Fruit fly (Drosophila melanogaster) whole organism, embryonic: ENCODE data around the gene esc.

Experiments
- Asciz ChIP-seq: fragments of 200-800 bp; sonication (Bioruptor generic); optimal IDR thresholded peaks from 2 replicates; lab custom pipeline; 2017; ENCODE audit warnings: missing biosample characterization, mild to moderate bottlenecking, missing genetic modification characterization, missing genetic modification reagents
- Atf-2 ChIP-seq: fragments of 200-800 bp; sonication (Bioruptor generic); optimal IDR thresholded peaks from 2 replicates; lab custom pipeline; 2016; ENCODE audit warnings: missing biosample characterization, missing genetic modification characterization
- BEAF-32 ChIP-seq: fragments of 200-800 bp; sonication (Bioruptor generic); optimal IDR thresholded peaks from 3 replicates; lab custom pipeline; 2017; ENCODE audit warnings: missing biosample characterization, missing genetic modification characterization, mild to moderate bottlenecking, moderate library complexity, missing genetic modification reagents
- Bgb ChIP-seq: fragments of 200-800 bp; sonication (Bioruptor generic); IDR thresholded peaks from 2 replicates; pipeline ENCODE4 v1.3.6; 2022; ENCODE audit warnings: missing biosample characterization, missing genetic modification characterization; ENCODE audit not compliant: partially characterized antibody
- CG10654 ChIP-seq: fragments of 200-800 bp; sonication (Bioruptor generic); optimal IDR thresholded peaks from 2 replicates; lab custom pipeline; 2016; ENCODE audit warnings: missing biosample characterization, missing genetic modification characterization
- CG10959 ChIP-seq: fragments of 200-800 bp; sonication (Bioruptor generic); IDR thresholded peaks from 2 replicates; pipeline ENCODE4 v1.3.6; 2022; ENCODE audit warnings: missing biosample characterization, missing genetic modification characterization
- CG11456 ChIP-seq: fragments of 200-800 bp; sonication (Bioruptor generic); IDR thresholded peaks from 3 replicates; pipeline ENCODE4 v1.3.6; 2022; ENCODE audit warnings: missing biosample characterization, missing genetic modification characterization
- CG11560 ChIP-seq: fragments of 200-800 bp; sonication (Bioruptor generic); IDR thresholded peaks from 3 replicates; pipeline ENCODE4 v1.3.6; 2022; ENCODE audit warnings: missing biosample characterization, missing genetic modification characterization
- CG12236 ChIP-seq: fragments of 200-800 bp; sonication (Bioruptor generic); optimal IDR thresholded peaks from 2 replicates; lab custom pipeline; 2016; ENCODE audit warnings: missing biosample characterization, missing genetic modification characterization
- CG12391 ChIP-seq: fragments of 200-800 bp; sonication (Bioruptor generic); optimal IDR thresholded peaks from 3 replicates; lab custom pipeline; 2018; ENCODE audit warnings: missing biosample characterization, mild to moderate bottlenecking, missing genetic modification characterization, moderate library complexity
- CG13296 ChIP-seq: fragments of 200-800 bp; sonication (Bioruptor generic); optimal IDR thresholded peaks from 3 replicates; lab custom pipeline; 2018; ENCODE audit warnings: missing biosample characterization, mild to moderate bottlenecking, missing genetic modification characterization
- CG13894 ChIP-seq: fragments of 200-800 bp; sonication (Bioruptor generic); optimal IDR thresholded peaks from 3 replicates; lab custom pipeline; 2018; ENCODE audit warnings: missing biosample characterization, mild to moderate bottlenecking, missing genetic modification characterization, moderate library complexity
- CG14860 ChIP-seq: fragments of 200-800 bp; sonication (Bioruptor generic); IDR thresholded peaks from 3 replicates; pipeline ENCODE4 v1.3.6; 2022; ENCODE audit warnings: missing biosample characterization, missing genetic modification characterization; ENCODE audit not compliant: partially characterized antibody
- CG17186 ChIP-seq: fragments of 200-800 bp; sonication (Bioruptor generic); optimal IDR thresholded peaks from 3 replicates; lab custom pipeline; 2017; ENCODE audit warnings: missing biosample characterization, missing genetic modification reagents, missing genetic modification characterization
- CG2712 ChIP-seq: fragments of 200-800 bp; optimal IDR thresholded peaks from 3 replicates; lab custom pipeline; 2019; ENCODE audit warnings: missing biosample characterization, mild to moderate bottlenecking, missing genetic modification characterization, moderate library complexity
- CG31224 ChIP-seq: fragments of 200-800 bp; sonication (Bioruptor generic); IDR thresholded peaks from 2 replicates; pipeline ENCODE4 v1.3.6; 2022; ENCODE audit warnings: missing biosample characterization, missing genetic modification characterization
- CG31441 ChIP-seq: fragments of 200-800 bp; sonication (Bioruptor generic); IDR thresholded peaks from 2 replicates; pipeline ENCODE4 v1.3.6; 2022; ENCODE audit warnings: missing biosample characterization, missing genetic modification characterization
- CG3281 ChIP-seq: fragments of 200-800 bp; sonication (Bioruptor generic); optimal IDR thresholded peaks from 3 replicates; lab custom pipeline; 2017; ENCODE audit warnings: missing biosample characterization, mild to moderate bottlenecking, missing genetic modification characterization
- CG33557 ChIP-seq: fragments of 200-800 bp; sonication (Bioruptor generic); optimal IDR thresholded peaks from 2 replicates; lab custom pipeline; 2019; ENCODE audit warnings: missing biosample characterization, mild to moderate bottlenecking, missing genetic modification characterization, moderate library complexity
- CG34422 ChIP-seq: fragments of 200-800 bp; sonication (Bioruptor generic); IDR thresholded peaks from 3 replicates; pipeline ENCODE4 v1.3.6; 2022; ENCODE audit warnings: missing biosample characterization, missing genetic modification characterization
- CG6175 ChIP-seq: fragments of 200-800 bp; sonication (Bioruptor generic); IDR thresholded peaks from 3 replicates; pipeline ENCODE4 v1.3.6; 2022; ENCODE audit warnings: missing biosample characterization, missing genetic modification characterization
- CG7372 ChIP-seq: fragments of 200-800 bp; sonication (Bioruptor generic); IDR thresholded peaks from 2 replicates; pipeline ENCODE4 v1.3.6; 2022; ENCODE audit warnings: missing biosample characterization, missing genetic modification characterization
- CG7745 ChIP-seq: fragments of 200-800 bp; sonication (Bioruptor generic); optimal IDR thresholded peaks from 2 replicates; lab custom pipeline; 2018; ENCODE audit warnings: missing biosample characterization, mild to moderate bottlenecking, missing genetic modification characterization, moderate library complexity
- CG7786 ChIP-seq: fragments of 200-800 bp; sonication (Bioruptor generic); optimal IDR thresholded peaks from 2 replicates; lab custom pipeline; 2016; ENCODE audit warnings: missing biosample characterization, missing genetic modification characterization
- CG9215 ChIP-seq: fragments of 200-800 bp; sonication (Bioruptor generic); IDR thresholded peaks from 2 replicates; pipeline ENCODE4 v1.3.6; 2022; ENCODE audit warnings: missing biosample characterization, missing genetic modification characterization
- Fer3 ChIP-seq: fragments of 200-800 bp; sonication (Bioruptor generic); optimal IDR thresholded peaks from 2 replicates; lab custom pipeline; 2018; ENCODE audit warnings: missing biosample characterization, mild to moderate bottlenecking, missing genetic modification characterization, moderate library complexity
- Gsc ChIP-seq: fragments of 200-800 bp; sonication (Bioruptor generic); IDR thresholded peaks from 2 replicates; pipeline ENCODE4 v1.3.6; 2022; ENCODE audit warnings: missing biosample characterization, missing genetic modification characterization
- HmgZ ChIP-seq: fragments of 200-800 bp; sonication (Bioruptor generic); optimal IDR thresholded peaks from 2 replicates; lab custom pipeline; 2018; ENCODE audit warnings: missing biosample characterization, mild to moderate bottlenecking, missing genetic modification characterization
- Myb ChIP-seq: fragments of 200-800 bp; sonication (Bioruptor generic); optimal IDR thresholded peaks from 2 replicates; lab custom pipeline; 2016; ENCODE audit warnings: missing biosample characterization, missing genetic modification characterization
- NfI ChIP-seq: fragments of 200-800 bp; sonication (Bioruptor generic); optimal IDR thresholded peaks from 3 replicates; lab custom pipeline; 2018; ENCODE audit warnings: missing biosample characterization, mild to moderate bottlenecking, missing genetic modification characterization, moderate library complexity
- Side ChIP-seq: fragments of 200-800 bp; sonication (Bioruptor generic); optimal IDR thresholded peaks from 2 replicates; lab custom pipeline; 2016; ENCODE audit warnings: missing biosample characterization, missing genetic modification characterization
- Tbp ChIP-seq: fragments of >200 bp; optimal IDR thresholded peaks from 2 replicates; lab custom pipeline; 2018; ENCODE audit warnings: missing biosample characterization, missing genetic modification characterization
- ab ChIP-seq: fragments of 200-800 bp; sonication (Bioruptor generic); optimal IDR thresholded peaks from 2 replicates; lab custom pipeline; 2016; ENCODE audit warnings: missing biosample characterization, missing genetic modification characterization
- abd-A ChIP-seq: fragments of 200-800 bp; sonication (Bioruptor generic); optimal IDR thresholded peaks from 3 replicates; lab custom pipeline; 2019; ENCODE audit warnings: missing biosample characterization, mild to moderate bottlenecking, missing genetic modification characterization, moderate library complexity
- cato ChIP-seq: fragments of 200-800 bp; sonication (Bioruptor generic); optimal IDR thresholded peaks from 2 replicates; lab custom pipeline; 2016; ENCODE audit warnings: missing biosample characterization, missing genetic modification characterization, borderline replicate concordance
- danr ChIP-seq: fragments of 200-800 bp; sonication (Bioruptor generic); IDR thresholded peaks from 2 replicates; pipeline ENCODE4 v1.3.6; 2022; ENCODE audit warnings: missing biosample characterization, missing genetic modification characterization
- dimm ChIP-seq: fragments of 200-800 bp; sonication (Bioruptor generic); IDR thresholded peaks from 2 replicates; pipeline ENCODE4 v1.3.6; 2022; ENCODE audit warnings: missing biosample characterization, missing genetic modification characterization
- fd96Cb ChIP-seq: fragments of 200-800 bp; sonication (Bioruptor generic); optimal IDR thresholded peaks from 2 replicates; lab custom pipeline; 2018; ENCODE audit warnings: missing biosample characterization, mild to moderate bottlenecking, missing genetic modification characterization, moderate library complexity
- jumu ChIP-seq: fragments of 200-800 bp; sonication (Bioruptor generic); optimal IDR thresholded peaks from 3 replicates; lab custom pipeline; 2016; ENCODE audit warnings: missing biosample characterization, missing genetic modification characterization
- lbe ChIP-seq: fragments of 200-800 bp; sonication (Bioruptor generic); optimal IDR thresholded peaks from 2 replicates; lab custom pipeline; 2016; ENCODE audit warnings: missing biosample characterization, mild to moderate bottlenecking, missing genetic modification characterization
- mam ChIP-seq: fragments of 200-800 bp; sonication (Bioruptor generic); optimal IDR thresholded peaks from 3 replicates; lab custom pipeline; 2016; ENCODE audit warnings: missing biosample characterization, missing genetic modification characterization
- nerfin-1 ChIP-seq: fragments of 200-800 bp; sonication (Bioruptor generic); optimal IDR thresholded peaks from 3 replicates; lab custom pipeline; 2019; ENCODE audit warnings: missing biosample characterization, mild to moderate bottlenecking, missing genetic modification characterization, moderate library complexity
- nerfin-2 ChIP-seq: fragments of 200-800 bp; sonication (Bioruptor generic); IDR thresholded peaks from 2 replicates; pipeline ENCODE4 v1.3.6; 2022; ENCODE audit warnings: missing biosample characterization, missing genetic modification characterization; ENCODE audit not compliant: partially characterized antibody
- pfk ChIP-seq: fragments of 200-800 bp; sonication (Bioruptor generic); optimal IDR thresholded peaks from 2 replicates; lab custom pipeline; 2018; ENCODE audit warnings: missing biosample characterization, mild to moderate bottlenecking, missing genetic modification characterization, moderate library complexity
- schlank ChIP-seq: fragments of 200-800 bp; sonication (Bioruptor generic); optimal IDR thresholded peaks from 2 replicates; lab custom pipeline; 2018; ENCODE audit warnings: missing biosample characterization, mild to moderate bottlenecking, missing genetic modification characterization
- seq ChIP-seq: fragments of 200-800 bp; sonication (Bioruptor generic); IDR thresholded peaks from 2 replicates; pipeline ENCODE4 v1.3.6; 2022; ENCODE audit warnings: missing biosample characterization, missing genetic modification characterization
- slbo ChIP-seq: fragments of 200-800 bp; sonication (Bioruptor generic); IDR thresholded peaks from 2 replicates; pipeline ENCODE4 v1.3.6; 2022; ENCODE audit warnings: missing biosample characterization, missing genetic modification characterization
- tap ChIP-seq: fragments of 200-800 bp; optimal IDR thresholded peaks from 3 replicates; lab custom pipeline; 2019; ENCODE audit warnings: missing biosample characterization, mild to moderate bottlenecking, missing genetic modification characterization, moderate library complexity
- usp ChIP-seq: fragments of >200 bp; optimal IDR thresholded peaks from 2 replicates; lab custom pipeline; 2017; ENCODE audit warnings: missing biosample characterization, missing genetic modification characterization

Gene esc

DNA sequence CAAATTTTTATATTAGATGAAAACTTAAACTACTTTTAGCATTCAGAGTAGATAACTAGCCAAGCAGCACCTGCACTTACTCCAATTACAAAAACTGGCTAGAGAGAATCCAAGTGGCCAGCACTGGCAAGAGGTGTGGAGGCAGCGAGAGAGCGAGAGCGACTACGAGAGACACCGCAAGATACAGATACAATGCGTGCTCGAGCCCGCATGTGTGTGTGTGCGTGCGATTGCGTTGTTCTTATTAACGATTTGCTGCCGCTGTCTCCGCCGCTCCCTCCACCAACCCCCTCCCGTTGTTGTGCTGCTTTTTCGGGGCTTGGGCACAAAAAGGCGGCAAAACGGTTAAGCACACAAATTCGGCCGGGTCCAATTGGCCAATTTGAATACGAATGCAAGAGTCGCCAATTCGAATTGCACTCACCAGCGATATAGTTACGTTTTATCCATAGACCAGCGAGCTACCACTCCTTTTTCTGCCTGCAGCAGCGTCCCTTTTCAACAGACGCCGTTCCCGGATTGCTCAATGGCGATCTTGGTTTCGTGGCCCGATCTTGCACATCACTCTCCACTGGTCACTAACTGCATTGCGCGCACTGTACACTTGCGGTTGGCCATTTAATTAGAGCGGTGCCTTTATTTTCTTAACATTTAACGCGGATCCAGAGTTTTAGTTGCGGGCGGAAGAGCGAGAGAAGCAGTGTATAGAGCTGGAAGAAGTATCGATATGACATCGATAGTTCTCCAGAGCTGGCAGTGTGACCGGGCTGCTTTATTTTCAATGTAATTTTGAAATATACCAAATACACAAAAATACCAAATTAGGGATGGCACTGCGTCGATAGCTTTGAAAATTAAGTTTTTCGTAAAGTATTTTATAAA, 20.3 kb downstream of the esc start, which contains the start of gene crol (continued):
- TF ChIP-seq CG10654 (GFP tag; lab: Kevin White, UChicago) (no peak), abd-A (tag; lab: Kevin White, UChicago) (peak; percentile 80), Tbp (no peak), Myb (no peak), CG13296 (GFP tag; lab: Kevin White, UChicago) (no peak), Atf-2 (GFP tag; lab: Kevin White, UChicago) (no peak), Asciz (no peak), CG12391 (tag; lab: Kevin White, UChicago) (peak; percentile 55), CG11456 (GFP tag; lab: Robert Waterston, UW) (peak; percentile 33; the same call in 1 of the 3 replicates), jumu (GFP tag; lab: Kevin White, UChicago) (peak; percentile 30), cato (GFP tag; lab: Kevin White, UChicago) (no peak), pfk (no peak), fd96Cb (no peak), CG14860 (GFP tag; lab: Robert Waterston, UW) (peak; percentile 59), slbo (peak; percentile 48), CG12236 (GFP tag; lab: Kevin White, UChicago) (no peak), nerfin-2 (GFP tag; lab: Robert Waterston, UW) (peak; percentile 62; the same call in 1 of the 2 replicates), lbe (GFP tag; lab: Kevin White, UChicago) (no peak), CG9215 (GFP tag; lab: Robert Waterston, UW) (no peak), HmgZ (tag; lab: Kevin White, UChicago) (peak; percentile 48), Side (no peak), CG31441 (GFP tag; lab: Robert Waterston, UW) (peak; percentile 35; the same call in 1 of the 2 replicates), Bgb (GFP tag; lab: Robert Waterston, UW) (peak; percentile 85), ab (GFP tag; lab: Kevin White, UChicago) (no peak), dimm (GFP tag; lab: Robert Waterston, UW) (no peak), CG7745 (tag; lab: Kevin White, UChicago) (no peak), usp (GFP tag; lab: Kevin White, UChicago) (no peak), CG6175 (GFP tag; lab: Robert Waterston, UW) (peak; percentile 91), CG7372 (GFP tag; lab: Robert Waterston, UW) (no peak), schlank (tag; lab: Kevin White, UChicago) (no peak), Gsc (no peak), CG10959 (GFP tag; lab: Robert Waterston, UW) (no peak), CG13894 (tag; lab: Kevin White, UChicago) (peak; percentile 32), CG7786 (GFP tag; lab: Kevin White, UChicago) (no peak), nerfin-1 (tag; lab: Kevin White, UChicago) (no peak), seq (GFP tag; lab: Robert Waterston, UW) (no peak; the same call in 1 of the 2 replicates), CG11560 (tag; lab: Robert Waterston, UW) (no peak), CG2712 (peak; percentile 51), CG33557 (GFP tag; lab: Kevin White, UChicago) (no peak), BEAF-32 (peak; percentile 88), mam (GFP tag; lab: Kevin White, UChicago) (peak; percentile 1), tap (tag; lab: Kevin White, UChicago) (peak; percentile 30), CG3281 (no peak), NfI (GFP tag; lab: Kevin White, UChicago) (no peak), Fer3 (tag; lab: Kevin White, UChicago) (no peak), danr (no peak), CG17186 (no peak), CG34422 (GFP tag; lab: Robert Waterston, UW) (peak; percentile 93; the same call in 2 of the 3 replicates), CG31224 (GFP tag; lab: Robert Waterston, UW) (no peak)
